Worm (Caenorhabditis elegans): Measurements from ENCODE around the gene F22F7.2.
"Not testable (repeated sequence)": the region's sequence is repeated elsewhere in the genome, so short reads cannot be mapped to it uniquely, and the experiment has no call there.

Gene F22F7.2

ce11 chrV:2135323-2135722, 12.7 kb downstream of the F22F7.2 start:
- TF ChIP-seq hmg-4 (GFP tag; optimal IDR thresholded peaks at IDR 0.05) (no peak), ets-7 (tag; optimal IDR thresholded peaks at IDR 0.05) (no peak), F13C5.2 (tag; optimal IDR thresholded peaks at IDR 0.05) (no peak), ceh-36 (tag; optimal IDR thresholded peaks at IDR 0.05) (no peak), tra-4 (tag; optimal IDR thresholded peaks at IDR 0.05) (no peak), sea-1 (GFP tag; conservative IDR thresholded peaks at IDR 0.05) (no peak), B0310.2 (tag; optimal IDR thresholded peaks at IDR 0.05) (no peak), ama-1 (optimal IDR thresholded peaks at IDR 0.05) (no peak), pes-1 (GFP tag; IDR thresholded peaks at IDR 0.05) (no peak), ceh-13 (GFP tag; optimal IDR thresholded peaks at IDR 0.05) (no peak), tbx-11 (GFP tag; IDR thresholded peaks at IDR 0.05) (no peak), aly-1 (tag; optimal IDR thresholded peaks at IDR 0.05) (no peak), hnd-1 (tag; optimal IDR thresholded peaks at IDR 0.05) (no peak)

- TF ChIP-seq ets-7 (tag; optimal IDR thresholded peaks at IDR 0.05) = no peak
- no peak for TF ChIP-seq tbx-37 (GFP tag; conservative IDR thresholded peaks at IDR 0.05)
- no peak for TF ChIP-seq ceh-13 (GFP tag; optimal IDR thresholded peaks at IDR 0.05)
- TF ChIP-seq sea-1 (GFP tag; conservative IDR thresholded peaks at IDR 0.05) = no peak
- no peak for TF ChIP-seq F13C5.2 (tag; optimal IDR thresholded peaks at IDR 0.05)
- TF ChIP-seq flt-1 (GFP tag; IDR thresholded peaks at IDR 0.05) = no peak
- no peak for TF ChIP-seq hmbx-1 (tag; optimal IDR thresholded peaks at IDR 0.05)
- TF ChIP-seq aly-1 (tag; optimal IDR thresholded peaks at IDR 0.05) = no peak
- no peak for TF ChIP-seq scrt-1 (GFP tag; IDR thresholded peaks at IDR 0.05)
- TF ChIP-seq hmg-4 (GFP tag; optimal IDR thresholded peaks at IDR 0.05) = no peak
- no peak for TF ChIP-seq tra-4 (tag; optimal IDR thresholded peaks at IDR 0.05)
- no peak for TF ChIP-seq pes-1 (GFP tag; IDR thresholded peaks at IDR 0.05)
- no peak for TF ChIP-seq B0310.2 (tag; optimal IDR thresholded peaks at IDR 0.05)
These were observed 14.4 kb downstream of the F22F7.2 start for ce11 chrV:2137010-2137409.

- TF ChIP-seq ama-1 (optimal IDR thresholded peaks at IDR 0.05) (no peak), hmbx-1 (tag; optimal IDR thresholded peaks at IDR 0.05) (no peak), F13C5.2 (tag; optimal IDR thresholded peaks at IDR 0.05) (no peak), ceh-13 (GFP tag; optimal IDR thresholded peaks at IDR 0.05) (no peak), tra-4 (tag; optimal IDR thresholded peaks at IDR 0.05) (no peak), ceh-36 (tag; optimal IDR thresholded peaks at IDR 0.05) (no peak), ets-7 (tag; optimal IDR thresholded peaks at IDR 0.05) (no peak), flt-1 (GFP tag; IDR thresholded peaks at IDR 0.05) (no peak)
These were observed 15.7 kb downstream of the F22F7.2 start for ce11 chrV:2138287-2138686.

ce11 chrV:2139918-2140317, 17.3 kb downstream of the F22F7.2 start, which contains the start of gene F22F7.7:
Gene F22F7.7, minus strand, starts transcription at chrV:2140042.
- TF ChIP-seq ceh-36 (tag; optimal IDR thresholded peaks at IDR 0.05) (no peak), scrt-1 (GFP tag; IDR thresholded peaks at IDR 0.05) (no peak), hnd-1 (tag; optimal IDR thresholded peaks at IDR 0.05) (no peak)

- TF ChIP-seq tbx-11 (GFP tag; IDR thresholded peaks at IDR 0.05); ama-1 (optimal IDR thresholded peaks at IDR 0.05); B0310.2 (tag; optimal IDR thresholded peaks at IDR 0.05): not testable (repeated sequence)
These were observed 21.8 kb downstream of the F22F7.2 start, which contains the start of gene F22F7.12 for ce11 chrV:2144408-2144807. Gene F22F7.12, minus strand, starts transcription at chrV:2144508.

- TF ChIP-seq pes-1 (GFP tag; IDR thresholded peaks at IDR 0.05) = no peak
- TF ChIP-seq hnd-1 (tag; optimal IDR thresholded peaks at IDR 0.05) = no peak
- TF ChIP-seq ets-7 (tag; optimal IDR thresholded peaks at IDR 0.05) = no peak
- TF ChIP-seq tbx-11 (GFP tag; IDR thresholded peaks at IDR 0.05) = no peak
- TF ChIP-seq aly-1 (tag; optimal IDR thresholded peaks at IDR 0.05) = no peak
- TF ChIP-seq hmbx-1 (tag; optimal IDR thresholded peaks at IDR 0.05) = no peak
- TF ChIP-seq ama-1 (optimal IDR thresholded peaks at IDR 0.05) = no peak
- TF ChIP-seq tra-4 (tag; optimal IDR thresholded peaks at IDR 0.05) = no peak
- no peak for TF ChIP-seq scrt-1 (GFP tag; IDR thresholded peaks at IDR 0.05)
- no peak for TF ChIP-seq tbx-37 (GFP tag; conservative IDR thresholded peaks at IDR 0.05)
These were observed 23.5 kb downstream of the F22F7.2 start, which contains the start of gene str-52 for ce11 chrV:2146044-2146443. Gene str-52, minus strand, starts transcription at chrV:2146144.

ce11 chrV:2146795-2147194, 24.2 kb downstream of the F22F7.2 start, which contains the start of gene srbc-20:
Gene srbc-20, plus strand, starts transcription at chrV:2147095.
- TF ChIP-seq hmbx-1 (tag; optimal IDR thresholded peaks at IDR 0.05) = no peak
- TF ChIP-seq scrt-1 (GFP tag; IDR thresholded peaks at IDR 0.05) = no peak

ce11 chrV:2149432-2149831, 26.9 kb downstream of the F22F7.2 start, which contains the start of gene C45H4.21:
Gene C45H4.21, minus strand, starts transcription at chrV:2149532.
- TF ChIP-seq pes-1 (GFP tag; IDR thresholded peaks at IDR 0.05) (no peak), tra-4 (tag; optimal IDR thresholded peaks at IDR 0.05) (no peak), tbx-11 (GFP tag; IDR thresholded peaks at IDR 0.05) (no peak), F13C5.2 (tag; optimal IDR thresholded peaks at IDR 0.05) (no peak), ama-1 (optimal IDR thresholded peaks at IDR 0.05) (no peak), tbx-37 (GFP tag; conservative IDR thresholded peaks at IDR 0.05) (no peak), flt-1 (GFP tag; IDR thresholded peaks at IDR 0.05) (no peak), hmbx-1 (tag; optimal IDR thresholded peaks at IDR 0.05) (no peak), B0310.2 (tag; optimal IDR thresholded peaks at IDR 0.05) (no peak), ceh-13 (GFP tag; optimal IDR thresholded peaks at IDR 0.05) (no peak), sea-1 (GFP tag; conservative IDR thresholded peaks at IDR 0.05) (no peak), ceh-36 (tag; optimal IDR thresholded peaks at IDR 0.05) (no peak), scrt-1 (GFP tag; IDR thresholded peaks at IDR 0.05) (no peak), aly-1 (tag; optimal IDR thresholded peaks at IDR 0.05) (no peak), hnd-1 (tag; optimal IDR thresholded peaks at IDR 0.05) (no peak), hmg-4 (GFP tag; optimal IDR thresholded peaks at IDR 0.05) (no peak), ets-7 (tag; optimal IDR thresholded peaks at IDR 0.05) (no peak)

Measured in whole organism, early embryonic.